Worm (Caenorhabditis elegans) whole organism, late embryonic: ENCODE results near the gene bath-30.

ENCODE experiments used
- elt-4 ChIP-seq: sonication (generic microtip); optimal IDR thresholded peaks from 2 replicates; lab custom pipeline; 2016; ENCODE audit warnings: missing genetic modification characterization, missing compliant biosample characterization
- lin-11 ChIP-seq: fragments of 200-800 bp; sonication (Bioruptor generic); optimal IDR thresholded peaks from 2 replicates; lab custom pipeline; 2018; ENCODE audit warnings: mild to moderate bottlenecking, missing genetic modification characterization, missing compliant biosample characterization

- no peak for TF ChIP-seq lin-11 (tag; lab: Kevin White, UChicago)
- TF ChIP-seq elt-4 (tag; lab: Kevin White, UChicago) = no peak
These were observed 49.3 kb upstream of the bath-30 start, which contains the start of gene nep-20 for ce11 chrII:3395484-3395883.
